Worm (Caenorhabditis elegans): ENCODE measurements around the gene T22C8.4.

DNA sequence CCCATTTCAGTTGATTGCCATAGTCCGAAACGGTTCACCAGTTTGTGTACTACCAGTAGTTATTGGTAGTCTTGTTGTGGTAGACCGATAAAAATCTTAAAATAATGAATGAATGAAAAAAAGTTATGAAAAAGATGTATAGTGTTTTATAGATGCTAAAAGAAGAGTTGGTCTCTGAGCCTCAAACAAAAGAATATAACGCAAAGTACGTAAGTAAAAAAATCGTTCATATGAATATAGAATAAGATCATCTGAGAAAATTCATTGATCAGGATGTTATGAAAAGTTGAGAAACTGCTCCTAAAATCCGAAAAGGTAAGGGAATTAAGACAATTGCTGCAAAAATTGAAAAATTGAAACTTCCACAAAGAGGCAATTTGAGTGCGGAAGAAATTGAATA is 5.8 kb downstream of the T22C8.4 start, which contains the start of gene chhy-1:
- no peak for TF ChIP-seq flt-1 (GFP tag; IDR thresholded peaks at IDR 0.05)
- no peak for TF ChIP-seq klf-2 (GFP tag; conservative IDR thresholded peaks at IDR 0.05)
- no peak for TF ChIP-seq ref-1 (GFP tag; conservative IDR thresholded peaks at IDR 0.05)
- TF ChIP-seq tab-1 (GFP tag; IDR thresholded peaks at IDR 0.05) = no peak
- TF ChIP-seq ztf-23 (GFP tag; IDR thresholded peaks at IDR 0.05) = no peak
